Fruit fly (Drosophila melanogaster): ENCODE data around the gene CG7017.
A peak's percentile ranks its signal among the peaks of the same experiment; 100 is the strongest.

CG7017 gene

dm6 chr3L:20186294-20187020 is 25.5 kb downstream of the CG7017 start:
- no peak for TF ChIP-seq dpn (GFP tag; optimal IDR thresholded peaks at IDR 0.05)
- TF ChIP-seq CG13287 (GFP tag; IDR thresholded peaks at IDR 0.05; ENCODE audit: partially characterized antibody) = 0 out of 2 replicates have a peak, but pooled peaks have one; percentile 22
- peak; percentile 37 for TF ChIP-seq Dek (tag; optimal IDR thresholded peaks at IDR 0.05)
- TF ChIP-seq Sox100B (GFP tag; optimal IDR thresholded peaks at IDR 0.05) = peak; percentile 33
- TF ChIP-seq wdn (GFP tag; IDR thresholded peaks at IDR 0.05) = no peak
- TF ChIP-seq fu2 (GFP tag; optimal IDR thresholded peaks at IDR 0.05) = no peak
- TF ChIP-seq CG7839 (tag; optimal IDR thresholded peaks at IDR 0.05) = peak; percentile 42
- no peak for TF ChIP-seq CG15479 (GFP tag; optimal IDR thresholded peaks at IDR 0.05)
- TF ChIP-seq knrl (GFP tag; IDR thresholded peaks at IDR 0.05; ENCODE audit: partially characterized antibody) = 0 out of 3 replicates have a peak, but pooled peaks have one; percentile 38
- peak; percentile 39 for TF ChIP-seq Hmr (GFP tag; optimal IDR thresholded peaks at IDR 0.05)
- TF ChIP-seq CG6254 (GFP tag; optimal IDR thresholded peaks at IDR 0.05) = peak; percentile 1
- TF ChIP-seq CoRest (tag; optimal IDR thresholded peaks at IDR 0.05) = peak; percentile 65
- TF ChIP-seq CG17385 (GFP tag; optimal IDR thresholded peaks at IDR 0.05) = peak; percentile 40
- peak; percentile 12 to 58 for TF ChIP-seq bsh (GFP tag; optimal IDR thresholded peaks at IDR 0.05)
- peak; percentile 31; the same call in 1 of the 3 replicates for TF ChIP-seq CG2199 (GFP tag; IDR thresholded peaks at IDR 0.05)
- no peak for TF ChIP-seq sob (GFP tag; IDR thresholded peaks at IDR 0.05)
- peak; percentile 44 for TF ChIP-seq D19A (tag; optimal IDR thresholded peaks at IDR 0.05)
- peak; percentile 34 for TF ChIP-seq CG17829 (tag; optimal IDR thresholded peaks at IDR 0.05)
- 0 out of 3 replicates have a peak, but pooled peaks have one; percentile 17 for TF ChIP-seq CG16813 (GFP tag; IDR thresholded peaks at IDR 0.05; ENCODE audit: partially characterized antibody)
- no peak for TF ChIP-seq CG6689 (GFP tag; IDR thresholded peaks at IDR 0.05)
- TF ChIP-seq Rfx (GFP tag; IDR thresholded peaks at IDR 0.05) = 0 out of 2 replicates have a peak, but pooled peaks have one; percentile 24
- no peak for TF ChIP-seq ftz-f1 (GFP tag; optimal IDR thresholded peaks at IDR 0.05)
- TF ChIP-seq Jarid2 (GFP tag; optimal IDR thresholded peaks at IDR 0.05) = peak; percentile 17
- TF ChIP-seq Med (GFP tag) = peak; percentile 61
- TF ChIP-seq pum (GFP tag; optimal IDR thresholded peaks at IDR 0.05) = no peak
- TF ChIP-seq CG15269 (tag; optimal IDR thresholded peaks at IDR 0.05) = peak; percentile 40
- peak; percentile 75 for TF ChIP-seq Ets65A (GFP tag)
- TF ChIP-seq crol (GFP tag; IDR thresholded peaks at IDR 0.05) = peak; percentile 79
- TF ChIP-seq CG2712 (tag; optimal IDR thresholded peaks at IDR 0.05) = peak; percentile 42
- TF ChIP-seq Bgb (GFP tag; IDR thresholded peaks at IDR 0.05; ENCODE audit: partially characterized antibody) = 0 out of 2 replicates have a peak, but pooled peaks have one; percentile 12
- TF ChIP-seq CG18764 (GFP tag; optimal IDR thresholded peaks at IDR 0.05) = no peak
- TF ChIP-seq Trl (optimal IDR thresholded peaks at IDR 0.05) = peak; percentile 66 to 84
- no peak for TF ChIP-seq Trl (GFP tag; optimal IDR thresholded peaks at IDR 0.05)
- no peak for TF ChIP-seq ATbp (GFP tag; optimal IDR thresholded peaks at IDR 0.05)
- peak; percentile 37 for TF ChIP-seq CG10431 (GFP tag; optimal IDR thresholded peaks at IDR 0.05)
- peak; percentile 29; the same call in 1 of the 3 replicates for TF ChIP-seq CG17361 (GFP tag; IDR thresholded peaks at IDR 0.05)
- TF ChIP-seq gcm (GFP tag; optimal IDR thresholded peaks at IDR 0.05) = peak; percentile 10
- peak; percentile 12 for TF ChIP-seq B-H2 (GFP tag; optimal IDR thresholded peaks at IDR 0.05)
- TF ChIP-seq CG10654 (GFP tag; optimal IDR thresholded peaks at IDR 0.05) = no peak
- no peak for TF ChIP-seq ranshi (GFP tag; IDR thresholded peaks at IDR 0.05)
- no peak for TF ChIP-seq CG17612 (GFP tag; IDR thresholded peaks at IDR 0.05)
- peak; percentile 18 for TF ChIP-seq yki (optimal IDR thresholded peaks at IDR 0.05)
- peak; percentile 6 for TF ChIP-seq CG18619 (GFP tag; optimal IDR thresholded peaks at IDR 0.05)
- TF ChIP-seq Nf-YC (tag; optimal IDR thresholded peaks at IDR 0.05) = peak; percentile 35
- TF ChIP-seq Hsf (GFP tag; optimal IDR thresholded peaks at IDR 0.05) = no peak
- peak; percentile 80 for TF ChIP-seq stwl (tag; optimal IDR thresholded peaks at IDR 0.05)
- TF ChIP-seq Oaz (GFP tag; IDR thresholded peaks at IDR 0.05) = no peak
- peak; percentile 27 for TF ChIP-seq CTCF (GFP tag; optimal IDR thresholded peaks at IDR 0.05)
- no peak for TF ChIP-seq CG7963 (GFP tag; IDR thresholded peaks at IDR 0.05; ENCODE audit: partially characterized antibody)

Measured in whole organism, embryonic.